Fruit fly (Drosophila melanogaster): ENCODE data around the gene CG17562.

DNA sequence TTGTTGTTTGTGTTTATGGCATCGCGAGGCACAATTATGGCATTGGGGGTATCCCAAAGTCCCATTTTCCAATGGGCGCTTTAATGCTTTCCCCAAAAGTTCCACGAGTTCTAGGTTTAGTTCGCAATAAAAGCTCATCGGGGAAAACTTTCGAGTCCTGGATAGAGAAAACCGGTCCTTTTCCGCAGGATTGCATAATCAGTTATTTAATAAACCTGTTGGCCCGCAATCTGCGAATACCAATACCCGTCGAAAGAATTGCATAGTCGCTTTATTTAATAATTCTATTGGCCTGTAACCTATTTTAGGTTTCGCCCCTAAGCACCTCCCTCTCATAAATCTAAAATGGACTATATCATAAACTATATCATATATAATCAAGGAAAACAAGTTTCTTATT, 9.2 kb upstream of the CG17562 start:
- TF ChIP-seq CG8478 (optimal IDR thresholded peaks at IDR 0.05) (no peak), CTCF (optimal IDR thresholded peaks at IDR 0.05) (no peak)
